Worm (Caenorhabditis elegans): ENCODE data around the gene C40A11.2.
A peak's percentile ranks its signal among the peaks of the same experiment; 100 is the strongest.

Gene C40A11.2

DNA sequence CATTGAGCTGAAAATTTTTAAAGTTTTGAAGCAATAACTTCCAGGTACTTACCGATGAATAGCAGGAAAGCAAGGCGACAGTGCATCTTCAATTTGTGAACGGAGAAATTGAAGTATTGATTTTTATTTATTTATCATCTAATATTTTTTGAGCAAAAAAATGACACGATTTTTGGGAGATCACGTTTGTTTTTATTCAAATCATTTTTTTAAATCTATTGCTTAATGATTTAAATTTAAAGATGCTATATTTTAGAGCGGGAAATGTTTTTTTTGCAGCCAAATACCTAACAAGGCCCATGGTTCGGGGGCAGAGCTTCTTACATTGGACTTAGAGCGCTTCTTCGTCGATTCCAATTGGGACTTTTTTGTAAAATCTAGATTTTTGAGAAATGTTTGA, 19.6 kb downstream of the C40A11.2 start, which contains the start of gene C33C12.4:
C33C12.4 (minus strand) TSS at position 101 of the 400 bp plus-strand sequence.
- TF ChIP-seq pqm-1 (tag; optimal IDR thresholded peaks at IDR 0.05) (no peak), ztf-7 (tag; optimal IDR thresholded peaks at IDR 0.05) (no peak), F10B5.3 (tag; optimal IDR thresholded peaks at IDR 0.05) (no peak), lin-15B (tag; optimal IDR thresholded peaks at IDR 0.05) (no peak), sdz-12 (GFP tag; optimal IDR thresholded peaks at IDR 0.05) (no peak)

DNA sequence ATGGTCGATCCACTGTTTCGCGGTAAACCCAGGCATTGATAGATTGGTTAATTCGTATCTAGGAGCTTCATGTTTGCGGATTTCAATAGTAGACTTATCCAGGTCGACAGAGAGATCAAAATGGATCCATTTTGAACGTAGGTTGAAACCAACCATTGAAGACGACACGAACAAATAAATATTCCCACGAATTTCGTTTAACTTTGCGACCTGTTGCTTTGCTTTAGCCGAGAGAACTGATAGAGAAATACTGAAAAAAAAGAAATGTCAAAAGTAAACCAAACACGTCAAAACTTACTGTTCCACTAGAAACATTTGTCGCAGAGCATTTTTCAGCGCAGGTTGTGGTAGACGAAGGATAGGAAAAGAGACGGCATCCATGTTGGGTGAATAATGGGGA, 21.6 kb downstream of the C40A11.2 start, which contains the start of gene fbxb-38:
fbxb-38 (minus strand) TSS at position 390 of the 400 bp plus-strand sequence.
- TF ChIP-seq fos-1 (tag; optimal IDR thresholded peaks at IDR 0.05) (no peak), Y75B8A.6 (GFP tag; IDR thresholded peaks at IDR 0.05) (no peak), unc-62 (GFP tag; optimal IDR thresholded peaks at IDR 0.05 in 1 of 2) (peak in 1 of 2 experiments; percentile 91), unc-62 (tag; optimal IDR thresholded peaks at IDR 0.05) (no peak)

DNA sequence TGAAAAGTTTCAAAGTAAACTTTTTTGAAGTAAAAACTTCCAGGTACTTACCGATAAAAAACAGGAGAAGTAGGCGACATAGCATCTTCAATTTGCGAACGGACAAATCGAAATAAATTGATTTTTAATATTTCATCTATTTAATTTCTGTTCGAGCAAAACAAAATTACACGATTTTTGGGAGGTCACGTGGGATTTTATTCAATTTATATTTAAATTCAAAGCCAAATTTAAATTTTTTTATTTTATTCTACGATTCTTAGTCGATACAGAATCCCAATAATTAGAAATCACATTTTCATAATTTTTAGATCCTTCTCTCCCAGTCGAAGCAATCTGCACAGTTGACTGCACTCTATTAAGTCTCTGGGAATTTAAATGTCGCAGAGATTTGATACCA, 23.3 kb downstream of the C40A11.2 start, which contains the start of gene C33C12.12:
C33C12.12 (minus strand) TSS at position 101 of the 400 bp plus-strand sequence.
- TF ChIP-seq F26F4.8 (GFP tag; conservative IDR thresholded peaks at IDR 0.05) (no peak), egl-43 (GFP tag; IDR thresholded peaks at IDR 0.05) (no peak), lin-29 (GFP tag; IDR thresholded peaks at IDR 0.05) (no peak), zfp-2 (tag; optimal IDR thresholded peaks at IDR 0.05) (no peak), zip-2 (tag; optimal IDR thresholded peaks at IDR 0.05) (no peak), mdl-1 (tag; optimal IDR thresholded peaks at IDR 0.05) (no peak)

DNA sequence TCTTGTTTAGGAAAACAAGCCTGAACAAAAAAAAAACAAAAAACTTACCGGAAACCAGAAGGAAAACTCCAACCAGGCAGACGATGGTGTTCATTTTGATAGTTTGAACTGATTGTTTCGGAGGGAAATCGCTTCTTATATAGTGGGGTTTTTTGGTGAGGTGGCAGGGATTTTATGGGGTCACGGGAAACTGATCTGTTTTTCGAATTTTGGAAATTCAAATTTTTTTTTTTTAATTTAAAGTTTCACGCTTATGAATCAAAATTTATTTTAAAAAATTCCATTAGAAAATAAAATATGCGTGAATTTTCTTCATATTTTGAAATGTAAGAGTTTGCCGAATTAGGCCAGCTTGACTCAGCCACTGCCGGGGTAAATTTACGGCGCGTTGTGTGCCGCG, 28.6 kb downstream of the C40A11.2 start, which contains the start of gene C33C12.7:
C33C12.7 (minus strand) TSS at position 101 of the 400 bp plus-strand sequence.
- TF ChIP-seq unc-130 (GFP tag; optimal IDR thresholded peaks at IDR 0.05), result no peak
- TF ChIP-seq lin-38 (GFP tag; IDR thresholded peaks at IDR 0.05), result no peak
- TF ChIP-seq snpc-4 (tag; optimal IDR thresholded peaks at IDR 0.05), result no peak
- no peak for TF ChIP-seq sdz-12 (GFP tag; optimal IDR thresholded peaks at IDR 0.05)
- no peak for TF ChIP-seq F37D6.2 (tag; optimal IDR thresholded peaks at IDR 0.05)
- TF ChIP-seq dpl-1 (GFP tag; optimal IDR thresholded peaks at IDR 0.05), result no peak
- TF ChIP-seq madf-5 (GFP tag; IDR thresholded peaks at IDR 0.05), result no peak
- TF ChIP-seq dmd-6 (GFP tag; IDR thresholded peaks at IDR 0.05), result no peak
- TF ChIP-seq fkh-10 (GFP tag; optimal IDR thresholded peaks at IDR 0.05), result no peak
- no peak for TF ChIP-seq mxl-3 (GFP tag; optimal IDR thresholded peaks at IDR 0.05)
- no peak for TF ChIP-seq lsy-2 (tag; optimal IDR thresholded peaks at IDR 0.05)
- TF ChIP-seq aha-1 (tag), result no peak
- no peak for TF ChIP-seq madf-9 (GFP tag; conservative IDR thresholded peaks at IDR 0.05)
- no peak for TF ChIP-seq jun-1 (tag; optimal IDR thresholded peaks at IDR 0.05)
- TF ChIP-seq nhr-25 (tag; optimal IDR thresholded peaks at IDR 0.05; ENCODE audit: borderline replicate concordance, insufficient read depth), result no peak
- no peak for TF ChIP-seq zip-11 (GFP tag; IDR thresholded peaks at IDR 0.05)
- TF ChIP-seq mes-2 (tag; optimal IDR thresholded peaks at IDR 0.05; ENCODE audit: poor library complexity, severe bottlenecking), result no peak
- no peak for TF ChIP-seq hmg-1.1 (GFP tag; IDR thresholded peaks at IDR 0.05)
- no peak for TF ChIP-seq F44E2.7 (GFP tag; IDR thresholded peaks at IDR 0.05)

DNA sequence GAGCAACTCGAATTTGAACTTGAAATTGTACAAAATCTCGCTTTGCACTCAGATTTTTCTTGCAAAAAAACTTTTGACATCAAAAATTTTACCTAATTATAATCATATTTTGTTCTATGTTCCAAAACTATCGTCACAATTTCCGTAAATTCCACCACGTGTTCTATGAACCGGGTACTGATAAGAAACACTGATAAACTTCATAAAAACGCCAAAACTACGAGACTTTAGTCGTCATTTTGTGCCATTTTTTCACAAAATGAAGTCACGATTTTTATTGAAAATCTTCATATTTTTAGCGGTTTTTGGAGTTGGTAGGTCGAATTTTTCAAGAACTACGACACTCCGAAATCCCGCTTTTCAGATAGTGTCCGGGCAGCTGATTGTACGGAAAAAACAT, 29.9 kb downstream of the C40A11.2 start, which contains the start of gene gba-1:
gba-1 (plus strand) TSS at position 54 of the 400 bp plus-strand sequence.
- TF ChIP-seq hlh-30 (tag; optimal IDR thresholded peaks at IDR 0.05; ENCODE audit: insufficient read depth) (peak; percentile 26), nhr-77 (tag; optimal IDR thresholded peaks at IDR 0.05) (peak; percentile 71), zfp-3 (GFP tag; conservative IDR thresholded peaks at IDR 0.05) (no peak), aha-1 (tag) (peak; percentile 82), pqm-1 (tag; optimal IDR thresholded peaks at IDR 0.05) (peak; percentile 27), dve-1 (tag; optimal IDR thresholded peaks at IDR 0.05; ENCODE audit: insufficient read depth) (peak; percentile 48), daf-16 (GFP tag; optimal IDR thresholded peaks at IDR 0.05) (no peak), daf-16 (tag; optimal IDR thresholded peaks at IDR 0.05) (peak; percentile 51), attf-4 (tag; optimal IDR thresholded peaks at IDR 0.05) (no peak), lin-1 (GFP tag; IDR thresholded peaks at IDR 0.05) (no peak), nhr-28 (tag; optimal IDR thresholded peaks at IDR 0.05) (peak; percentile 83), dmd-6 (GFP tag; IDR thresholded peaks at IDR 0.05) (peak; percentile 67), mdl-1 (tag; optimal IDR thresholded peaks at IDR 0.05) (peak in 1 of 2 experiments; percentile 1)

All from whole organism, L4 larva.